Worm (Caenorhabditis elegans): ENCODE results near the gene T01G1.2.

- TF ChIP-seq skn-1 (tag; optimal IDR thresholded peaks at IDR 0.05) (no peak), nhr-12 (tag; optimal IDR thresholded peaks at IDR 0.05) (no peak), snpc-4 (tag; optimal IDR thresholded peaks at IDR 0.05) (peak; percentile 26)
Observed at ce11 chrIV:11310624-11311023, 43.6 kb upstream of the T01G1.2 start, which contains the start of gene znf-207.
